Worm (Caenorhabditis elegans) whole organism, L4/young adult: Measurements from ENCODE around the gene F29A7.3.

Experiments used
- W03F9.2 ChIP-seq: fragments of 150-350 bp; optimal IDR thresholded peaks from 2 replicates; lab custom pipeline; 2014; ENCODE audit warnings: missing biosample characterization, missing genetic modification characterization
- dao-5 ChIP-seq: sonication (generic microtip); optimal IDR thresholded peaks from 2 replicates; lab custom pipeline; 2016; ENCODE audit warnings: missing genotype, missing genetic modification characterization, moderate library complexity, missing compliant biosample characterization
- him-1 ChIP-seq: sonication (generic microtip); optimal IDR thresholded peaks from 2 replicates; lab custom pipeline; 2016; ENCODE audit warnings: missing genotype, missing genetic modification reagents, missing genetic modification characterization, missing compliant biosample characterization

Gene F29A7.3

DNA sequence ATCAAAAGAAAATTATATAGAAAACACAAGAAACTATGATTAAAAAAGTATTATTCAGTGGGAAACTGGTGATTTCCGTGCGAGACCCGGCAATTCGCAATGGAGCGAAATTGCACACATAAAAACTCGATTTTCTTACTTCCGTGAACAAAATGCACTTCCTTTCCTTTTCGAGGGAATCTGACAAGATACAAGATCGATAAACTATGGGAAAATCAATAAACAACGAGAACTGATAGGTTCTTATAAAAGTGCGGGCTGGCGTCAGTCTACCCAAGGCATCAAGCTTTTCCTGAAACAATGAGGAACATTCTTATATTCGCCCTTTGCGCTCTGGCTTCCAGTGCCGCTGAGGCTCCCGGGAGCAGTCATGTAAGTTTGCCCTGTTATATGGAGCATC lies at the start of gene F29A7.3:
F29A7.3 (plus strand) TSS at position 301 of the 400 bp plus-strand sequence.
- TF ChIP-seq him-1, result no peak

DNA sequence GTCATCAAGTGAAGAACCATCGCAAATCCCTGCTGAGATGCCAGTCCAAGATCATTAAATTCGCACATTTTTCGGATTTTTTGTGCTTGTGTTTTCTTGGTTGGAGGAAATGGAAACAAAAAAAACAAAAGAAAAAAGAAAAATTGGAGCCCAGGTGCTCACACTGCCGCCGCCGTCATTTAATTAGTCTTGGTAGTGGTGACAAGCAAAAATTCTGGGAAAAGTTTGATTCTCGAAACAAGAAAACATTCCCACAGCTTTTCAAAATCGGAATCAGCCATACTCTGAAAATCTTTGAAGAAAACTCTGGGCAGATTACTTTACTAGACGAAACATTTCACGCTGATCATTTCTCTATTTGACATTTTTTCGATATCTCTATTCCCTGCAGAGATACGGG lies 47.9 kb upstream of the F29A7.3 start, which contains the start of gene srh-128:
srh-128 (minus strand) TSS at position 101 of the 400 bp plus-strand sequence.
- TF ChIP-seq dao-5 (tag; lab: Kevin White, UChicago), result no peak
- TF ChIP-seq him-1, result no peak
- no peak for TF ChIP-seq W03F9.2 (tag; lab: Kevin White, UChicago)

DNA sequence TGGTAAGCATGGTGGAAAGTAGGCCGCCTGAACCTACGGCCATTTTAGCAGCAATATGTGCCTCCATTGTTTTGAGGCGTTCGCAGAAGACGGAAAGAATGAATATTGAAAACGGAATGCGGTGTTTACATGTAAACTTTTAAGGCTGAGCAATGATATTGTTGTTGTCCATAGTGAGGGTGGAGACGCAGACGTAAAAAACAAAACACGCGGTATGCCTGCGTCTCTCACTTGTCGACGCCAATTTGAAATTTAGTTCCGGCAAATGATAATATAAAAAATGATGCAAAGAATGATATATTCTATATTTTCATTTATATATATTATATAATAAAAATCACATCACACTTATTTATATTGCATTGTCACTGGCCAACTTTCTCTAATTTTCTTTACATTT lies 45.2 kb upstream of the F29A7.3 start, which contains the start of gene Y47G7B.2:
Y47G7B.2 (minus strand) TSS at position 143 of the 400 bp plus-strand sequence.
- TF ChIP-seq W03F9.2 (tag; lab: Kevin White, UChicago), result no peak
- no peak for TF ChIP-seq him-1
- TF ChIP-seq dao-5 (tag; lab: Kevin White, UChicago), result no peak

DNA sequence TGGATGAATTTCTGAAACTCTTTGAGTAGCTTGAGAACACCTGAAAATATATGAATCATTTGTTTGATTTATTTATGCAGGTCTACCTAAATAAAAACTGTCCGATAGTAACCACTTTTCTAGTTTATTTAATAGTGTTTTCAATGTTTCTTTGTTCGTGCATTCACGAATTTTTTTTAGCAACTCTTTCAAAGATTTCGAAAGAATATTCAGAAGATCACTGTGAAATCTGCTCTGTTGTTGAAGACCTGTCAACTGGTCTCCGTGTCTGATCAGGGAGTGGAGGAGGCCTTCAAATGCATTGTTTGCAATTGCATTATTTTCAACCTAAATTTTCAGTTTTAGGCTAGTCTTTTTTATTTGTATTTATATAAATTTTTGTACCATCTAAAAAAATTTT lies 43.2 kb upstream of the F29A7.3 start, which contains the start of gene T05A8.1:
T05A8.1 (minus strand) TSS at position 101 of the 400 bp plus-strand sequence.
- TF ChIP-seq him-1, result no peak
- TF ChIP-seq dao-5 (tag; lab: Kevin White, UChicago), result no peak
- TF ChIP-seq W03F9.2 (tag; lab: Kevin White, UChicago), result no peak

DNA sequence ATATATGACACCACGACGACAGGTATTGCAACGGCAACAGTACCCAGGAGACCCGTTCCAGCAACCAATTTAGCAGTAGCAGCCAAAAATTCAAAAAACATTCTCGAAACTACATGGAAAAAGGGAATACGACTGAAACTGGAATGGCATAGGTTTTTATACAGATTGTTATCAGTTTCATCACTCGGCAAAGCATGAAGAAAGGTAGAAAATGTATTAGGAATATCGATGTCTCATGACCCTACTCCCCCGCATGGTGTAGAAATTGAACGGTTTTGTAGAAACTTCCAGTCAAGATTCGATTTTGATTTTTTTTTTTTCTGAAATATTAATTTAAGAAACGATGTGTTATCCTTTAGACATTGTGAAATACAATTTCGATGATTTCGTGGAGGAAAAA lies 42.2 kb upstream of the F29A7.3 start, which contains the start of gene T05A8.2:
T05A8.2 (minus strand) TSS at position 101 of the 400 bp plus-strand sequence.
- no peak for TF ChIP-seq W03F9.2 (tag; lab: Kevin White, UChicago)
- no peak for TF ChIP-seq him-1
- no peak for TF ChIP-seq dao-5 (tag; lab: Kevin White, UChicago)

DNA sequence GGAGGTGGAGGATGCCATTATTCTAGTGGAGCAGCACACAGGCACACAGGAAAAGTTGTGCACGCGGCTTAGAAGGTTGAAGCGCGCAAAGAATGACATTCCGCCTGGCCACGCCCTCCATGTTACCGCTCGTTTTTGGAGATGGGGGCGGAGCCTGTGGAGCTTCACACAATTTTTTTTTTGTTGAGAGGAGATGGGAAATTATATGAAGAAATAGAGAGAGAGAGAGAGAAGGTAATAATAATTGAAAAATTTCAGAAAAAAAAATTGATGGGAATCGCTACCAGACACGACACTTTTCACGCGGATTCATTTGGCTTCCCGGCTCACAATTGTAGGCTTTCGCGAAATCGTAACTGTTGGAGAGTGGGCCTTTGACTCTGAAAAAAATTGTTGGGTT lies 35.8 kb upstream of the F29A7.3 start, which contains the start of gene T05A8.3:
T05A8.3 (minus strand) TSS at position 101 of the 400 bp plus-strand sequence.
- TF ChIP-seq dao-5 (tag; lab: Kevin White, UChicago) (no peak), W03F9.2 (tag; lab: Kevin White, UChicago) (no peak), him-1 (no peak)

DNA sequence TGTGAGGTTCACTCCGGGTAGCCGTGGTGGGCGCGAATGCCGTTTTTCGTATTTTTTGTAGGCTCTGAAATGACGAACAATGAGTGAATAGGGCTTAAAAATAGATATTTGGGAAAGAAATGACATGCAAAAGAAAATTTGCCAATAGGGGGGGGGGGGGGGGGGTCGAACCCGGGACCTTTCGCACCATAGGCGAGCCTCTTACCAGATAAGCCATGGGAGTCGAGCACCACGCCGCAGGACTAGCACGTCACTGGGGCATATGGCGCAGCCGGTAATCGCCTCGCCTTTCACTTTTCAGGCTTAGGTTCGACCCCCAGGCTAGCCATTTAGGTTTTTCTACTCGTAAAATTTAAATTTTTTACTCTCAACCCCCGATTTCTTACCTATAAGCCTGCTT lies 33.9 kb upstream of the F29A7.3 start:
- TF ChIP-seq him-1, result no peak
- TF ChIP-seq dao-5 (tag; lab: Kevin White, UChicago), result no peak
- no peak for TF ChIP-seq W03F9.2 (tag; lab: Kevin White, UChicago)

DNA sequence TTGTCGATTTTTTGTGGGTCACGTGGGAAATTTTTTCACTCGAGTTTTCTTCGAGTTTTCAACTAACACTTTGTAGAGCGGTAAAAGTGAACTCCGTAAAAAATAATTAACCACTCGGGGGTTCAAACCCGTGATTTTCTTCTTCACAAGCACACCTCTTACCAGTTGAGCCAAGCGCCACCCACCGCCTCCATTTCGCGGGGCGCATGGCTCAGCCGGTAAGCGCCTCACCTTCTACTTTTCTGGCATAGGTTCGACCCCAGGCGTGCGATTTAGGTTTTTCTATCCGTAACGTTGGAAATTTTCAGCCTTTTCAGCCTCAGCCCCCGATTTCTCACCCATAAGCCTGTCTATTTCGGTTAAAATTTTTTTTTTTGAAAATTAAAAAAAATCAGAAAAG lies 31.1 kb upstream of the F29A7.3 start:
- TF ChIP-seq W03F9.2 (tag; lab: Kevin White, UChicago) (no peak), dao-5 (tag; lab: Kevin White, UChicago) (no peak), him-1 (no peak)

DNA sequence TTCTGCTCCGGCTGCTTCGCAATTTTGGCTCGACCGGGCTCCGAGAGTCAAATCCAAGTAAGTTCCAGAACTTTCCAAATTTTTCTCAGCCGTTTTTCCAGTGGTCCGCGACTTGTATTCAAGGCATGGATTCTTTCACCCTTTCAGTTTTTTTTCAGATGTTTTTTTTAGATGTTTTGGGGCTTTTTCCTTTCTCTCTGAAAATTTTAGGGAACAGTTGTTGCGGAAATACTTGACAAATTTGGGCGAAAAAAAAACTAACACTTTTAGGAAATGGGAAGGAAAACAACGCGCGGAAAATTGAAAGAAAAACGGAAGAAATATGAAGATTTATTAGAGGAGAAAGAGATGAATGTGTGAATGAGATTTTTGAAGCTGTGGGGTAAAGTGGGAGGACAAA lies 27.5 kb upstream of the F29A7.3 start, which contains the start of the genes T05A8.11 and nep-2:
T05A8.11 (minus strand) TSS at position 101 of the 400 bp plus-strand sequence.
nep-2 (minus strand) TSS at position 192 of the 400 bp plus-strand sequence.
- TF ChIP-seq him-1 (no peak), W03F9.2 (tag; lab: Kevin White, UChicago) (no peak), dao-5 (tag; lab: Kevin White, UChicago) (no peak)

DNA sequence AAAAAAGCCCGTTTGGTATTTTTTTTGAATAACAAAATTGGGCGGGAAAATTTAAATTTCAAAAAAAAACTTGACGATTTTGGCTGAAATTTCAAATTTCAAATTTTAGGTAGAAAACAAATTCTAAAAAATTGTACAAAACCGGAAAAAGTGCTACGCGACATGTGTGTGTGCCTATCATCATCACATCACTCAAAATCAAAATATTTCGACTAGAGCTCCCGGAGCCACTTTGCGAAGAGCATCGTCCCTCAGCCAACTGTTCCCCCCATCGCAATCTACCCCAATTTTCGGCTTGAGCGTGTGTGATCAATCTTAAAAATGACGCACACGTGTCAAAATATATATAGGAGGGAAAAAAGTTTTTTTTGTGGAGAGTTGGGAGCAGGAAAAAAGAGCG lies 26.3 kb upstream of the F29A7.3 start:
- TF ChIP-seq W03F9.2 (tag; lab: Kevin White, UChicago) (no peak), him-1 (no peak), dao-5 (tag; lab: Kevin White, UChicago) (no peak)

DNA sequence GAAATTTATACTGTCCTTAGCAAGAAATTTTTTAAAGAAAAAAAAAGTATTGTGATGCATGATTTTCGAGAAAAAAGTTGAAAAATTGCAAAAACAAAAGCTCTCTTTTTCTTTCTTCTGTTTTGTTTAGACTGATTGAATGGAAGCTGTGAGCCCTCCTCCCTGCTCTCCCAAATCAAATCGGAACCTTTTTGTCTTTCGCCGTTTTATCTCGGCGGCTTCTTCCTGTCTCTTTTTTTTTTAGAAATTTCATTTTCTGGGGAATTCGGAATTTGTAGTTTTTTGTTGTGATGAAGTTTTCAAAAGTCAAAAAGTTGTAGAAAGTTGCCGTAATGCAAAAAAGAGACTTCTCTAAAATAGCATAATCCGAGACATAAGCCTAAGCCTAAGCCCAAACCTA lies 22.5 kb upstream of the F29A7.3 start:
- no peak for TF ChIP-seq W03F9.2 (tag; lab: Kevin White, UChicago)
- no peak for TF ChIP-seq dao-5 (tag; lab: Kevin White, UChicago)
- no peak for TF ChIP-seq him-1

DNA sequence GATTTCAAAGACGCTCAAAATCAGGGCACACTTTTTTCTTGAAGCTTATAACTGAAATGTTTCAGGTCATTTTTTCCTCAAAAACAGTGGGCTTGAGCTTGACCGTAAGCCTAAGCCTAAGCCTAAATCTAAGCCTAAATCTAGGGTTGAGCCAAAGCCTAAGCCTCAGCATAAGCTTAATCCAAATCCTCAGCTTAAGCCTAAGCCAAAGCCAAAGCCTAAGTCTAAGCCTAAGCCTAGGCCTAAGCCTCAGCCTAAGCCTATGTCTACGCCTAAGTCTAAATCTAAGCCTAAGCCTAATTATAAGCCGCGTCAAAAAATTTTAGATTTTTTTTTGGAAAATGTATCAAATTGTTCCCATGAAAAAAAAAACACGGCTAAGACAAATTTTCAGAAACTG lies 18.8 kb upstream of the F29A7.3 start:
- no peak for TF ChIP-seq W03F9.2 (tag; lab: Kevin White, UChicago)
- TF ChIP-seq him-1, result no peak
- TF ChIP-seq dao-5 (tag; lab: Kevin White, UChicago), result no peak

DNA sequence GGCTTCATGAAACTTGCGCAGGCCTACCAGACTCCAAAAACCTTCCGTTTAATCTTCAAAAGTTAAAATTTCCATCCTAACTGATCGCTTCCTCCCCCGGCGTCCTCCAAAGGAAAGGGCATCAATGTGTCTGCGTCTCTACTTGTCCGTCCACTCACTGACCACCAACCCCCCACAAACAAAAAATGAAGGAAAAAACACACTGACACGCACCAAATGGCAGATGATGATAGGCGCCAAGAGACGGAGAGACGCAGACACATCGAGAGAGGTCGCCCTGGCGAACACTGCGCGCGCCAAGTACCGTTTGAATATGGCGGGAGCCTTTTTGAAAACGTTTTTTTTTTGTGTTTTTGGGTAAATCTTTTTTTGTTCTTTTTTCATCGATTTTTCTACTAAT lies 18.4 kb upstream of the F29A7.3 start:
- TF ChIP-seq dao-5 (tag; lab: Kevin White, UChicago) (no peak), him-1 (no peak), W03F9.2 (tag; lab: Kevin White, UChicago) (no peak)

DNA sequence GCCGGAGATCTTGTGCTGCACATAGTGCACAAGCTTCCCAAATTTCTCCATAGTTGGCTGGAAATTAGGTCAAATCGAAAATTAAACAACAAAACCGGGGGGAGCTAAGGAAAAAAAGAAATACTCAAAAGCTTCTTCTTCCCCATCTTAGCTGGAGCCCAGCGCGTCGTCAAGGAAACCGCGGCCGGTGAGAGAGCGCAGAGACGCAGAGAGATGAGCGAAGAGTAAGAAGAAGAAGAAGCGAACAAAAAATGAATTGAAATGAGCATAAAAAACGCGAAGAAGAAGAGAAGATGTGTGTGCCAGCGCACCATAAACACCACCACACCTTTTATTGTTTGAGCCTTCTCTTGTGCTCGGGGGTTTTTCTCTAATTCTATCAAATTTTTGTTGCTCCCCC lies 17.9 kb upstream of the F29A7.3 start, which contains the start of gene wdr-31:
wdr-31 (minus strand) TSS at position 101 of the 400 bp plus-strand sequence.
- TF ChIP-seq dao-5 (tag; lab: Kevin White, UChicago) (no peak), him-1 (no peak), W03F9.2 (tag; lab: Kevin White, UChicago) (no peak)

DNA sequence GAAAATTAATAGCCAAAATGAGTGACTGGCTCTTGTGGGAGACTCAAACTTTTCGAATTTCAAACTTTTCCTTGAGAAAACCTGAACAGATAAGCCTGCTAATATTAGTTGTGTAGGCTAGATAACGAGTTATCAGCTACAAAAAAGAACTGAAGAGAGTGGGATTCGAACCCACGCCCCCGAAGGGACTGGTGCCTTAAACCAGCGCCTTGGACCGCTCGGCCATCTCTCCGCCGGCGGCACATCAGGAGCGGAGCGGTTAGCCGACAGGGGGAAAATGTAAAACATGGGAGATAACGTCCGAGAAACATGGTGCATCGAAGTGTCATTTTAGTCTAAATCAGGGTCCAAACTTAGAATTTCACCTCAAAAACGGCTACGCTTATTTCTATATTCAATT lies 17.5 kb upstream of the F29A7.3 start:
- TF ChIP-seq W03F9.2 (tag; lab: Kevin White, UChicago) (no peak), him-1 (no peak), dao-5 (tag; lab: Kevin White, UChicago) (no peak)
